Fruit fly (Drosophila melanogaster) whole organism, embryonic: ENCODE data around the gene term.

Experiments
- Adf1 ChIP-seq: fragments of 200-800 bp; sonication (Bioruptor generic); IDR thresholded peaks from 2 replicates; pipeline ENCODE4 v1.3.6; 2022; ENCODE audit warnings: missing biosample characterization, missing genetic modification characterization
- B-H2 ChIP-seq: fragments of 200-800 bp; sonication (Bioruptor generic); optimal IDR thresholded peaks from 2 replicates; lab custom pipeline; 2018; ENCODE audit warnings: missing biosample characterization, mild to moderate bottlenecking, missing genetic modification characterization
- C15 ChIP-seq: fragments of 200-800 bp; sonication (Bioruptor generic); IDR thresholded peaks from 3 replicates; pipeline ENCODE4 v1.3.6; 2022; ENCODE audit warnings: missing biosample characterization, missing genetic modification characterization
- CG10147 ChIP-seq: fragments of 200-800 bp; sonication (Bioruptor generic); optimal IDR thresholded peaks from 2 replicates; lab custom pipeline; 2019; ENCODE audit warnings: missing biosample characterization, mild to moderate bottlenecking, missing genetic modification characterization, moderate library complexity
- CG10267 ChIP-seq: fragments of 200-800 bp; sonication (Bioruptor generic); optimal IDR thresholded peaks from 2 replicates; lab custom pipeline; 2018; ENCODE audit warnings: missing biosample characterization, mild to moderate bottlenecking, missing genetic modification characterization, moderate library complexity
- CG11504 ChIP-seq: fragments of 200-800 bp; sonication (Bioruptor generic); optimal IDR thresholded peaks from 3 replicates; lab custom pipeline; 2019; ENCODE audit warnings: missing biosample characterization, mild to moderate bottlenecking, missing genetic modification characterization, moderate library complexity
- CG11695 ChIP-seq: fragments of 200-800 bp; sonication (Bioruptor generic); IDR thresholded peaks from 3 replicates; pipeline ENCODE4 v1.3.6; 2022; ENCODE audit warnings: missing biosample characterization, missing genetic modification characterization
- CG11696 ChIP-seq: fragments of 200-800 bp; sonication (Bioruptor generic); IDR thresholded peaks from 2 replicates; pipeline ENCODE4 v1.3.6; 2022; ENCODE audit warnings: missing biosample characterization, missing genetic modification characterization
- CG14050 ChIP-seq: fragments of 200-800 bp; sonication (Bioruptor generic); IDR thresholded peaks from 3 replicates; pipeline ENCODE4 v1.3.6; 2022; ENCODE audit warnings: missing biosample characterization, missing genetic modification characterization
- CG14965 ChIP-seq: fragments of 200-800 bp; sonication (Bioruptor generic); optimal IDR thresholded peaks from 2 replicates; lab custom pipeline; 2016; ENCODE audit warnings: missing biosample characterization, missing genetic modification characterization, borderline replicate concordance
- CG15514 ChIP-seq: fragments of 200-800 bp; sonication (Bioruptor generic); optimal IDR thresholded peaks from 3 replicates; lab custom pipeline; 2017; ENCODE audit warnings: missing biosample characterization, missing genetic modification characterization, mild to moderate bottlenecking, moderate library complexity, missing genetic modification reagents
- CG16813 ChIP-seq: fragments of 200-800 bp; sonication (Bioruptor generic); IDR thresholded peaks from 3 replicates; pipeline ENCODE4 v1.3.6; 2022; ENCODE audit warnings: missing biosample characterization, missing genetic modification characterization; ENCODE audit not compliant: partially characterized antibody
- CG1832 ChIP-seq: fragments of 200-800 bp; sonication (Bioruptor generic); optimal IDR thresholded peaks from 2 replicates; lab custom pipeline; 2017; ENCODE audit warnings: missing biosample characterization, mild to moderate bottlenecking, missing genetic modification characterization, inconsistent platforms
- CG18619 ChIP-seq: fragments of 200-800 bp; sonication (Bioruptor generic); optimal IDR thresholded peaks from 3 replicates; lab custom pipeline; 2017; ENCODE audit warnings: missing biosample characterization, mild to moderate bottlenecking, missing genetic modification characterization
- CG3065 ChIP-seq: fragments of 200-800 bp; sonication (Bioruptor generic); optimal IDR thresholded peaks from 2 replicates; lab custom pipeline; 2016; ENCODE audit warnings: missing biosample characterization, missing genetic modification characterization
- CG31365 ChIP-seq: fragments of 200-800 bp; sonication (Bioruptor generic); optimal IDR thresholded peaks from 2 replicates; lab custom pipeline; 2018; ENCODE audit warnings: missing biosample characterization, mild to moderate bottlenecking, missing genetic modification characterization
- CG3281 ChIP-seq: fragments of 200-800 bp; sonication (Bioruptor generic); optimal IDR thresholded peaks from 3 replicates; lab custom pipeline; 2017; ENCODE audit warnings: missing biosample characterization, mild to moderate bottlenecking, missing genetic modification characterization
- CG9727 ChIP-seq: fragments of 200-800 bp; sonication (Bioruptor generic); optimal IDR thresholded peaks from 3 replicates; lab custom pipeline; 2017; ENCODE audit warnings: missing biosample characterization, mild to moderate bottlenecking, missing genetic modification characterization
- CrebB ChIP-seq: fragments of 200-800 bp; sonication (Bioruptor generic); optimal IDR thresholded peaks from 3 replicates; lab custom pipeline; 2018; ENCODE audit warnings: missing biosample characterization, mild to moderate bottlenecking, missing genetic modification characterization
- Dip3 ChIP-seq: fragments of 200-800 bp; sonication (Bioruptor generic); optimal IDR thresholded peaks from 3 replicates; lab custom pipeline; 2016; ENCODE audit warnings: missing biosample characterization, missing genetic modification characterization
- Doc2 ChIP-seq: fragments of 200-800 bp; sonication (Bioruptor generic); IDR thresholded peaks from 2 replicates; pipeline ENCODE4 v1.3.6; 2022; ENCODE audit warnings: missing biosample characterization, missing genetic modification characterization
- MTF-1 ChIP-seq: fragments of 200-800 bp; sonication (Bioruptor generic); optimal IDR thresholded peaks from 2 replicates; lab custom pipeline; 2018; ENCODE audit warnings: missing biosample characterization, mild to moderate bottlenecking, missing genetic modification characterization, borderline replicate concordance
- Mad ChIP-seq: fragments of 200-800 bp; sonication (Bioruptor generic); optimal IDR thresholded peaks from 2 replicates; lab custom pipeline; 2016; ENCODE audit warnings: missing biosample characterization, missing genetic modification characterization
- Meics ChIP-seq: fragments of 200-800 bp; sonication (Bioruptor generic); optimal IDR thresholded peaks from 2 replicates; lab custom pipeline; 2017; ENCODE audit warnings: missing biosample characterization, mild to moderate bottlenecking, missing genetic modification characterization
- Nf-YB ChIP-seq: fragments of 200-800 bp; sonication (Bioruptor generic); optimal IDR thresholded peaks from 3 replicates; lab custom pipeline; 2019; ENCODE audit warnings: missing biosample characterization, mild to moderate bottlenecking, missing genetic modification characterization, moderate library complexity
- Ptx1 ChIP-seq: fragments of 200-800 bp; sonication (Bioruptor generic); IDR thresholded peaks from 2 replicates; pipeline ENCODE4 v1.3.6; 2022; ENCODE audit warnings: missing biosample characterization, missing genetic modification characterization
- Six4 ChIP-seq: fragments of 200-800 bp; sonication (Bioruptor generic); optimal IDR thresholded peaks from 2 replicates; lab custom pipeline; 2016; ENCODE audit warnings: missing biosample characterization, missing genetic modification characterization
- Sox102F ChIP-seq: fragments of 200-800 bp; sonication (Bioruptor generic); optimal IDR thresholded peaks from 2 replicates; lab custom pipeline; 2018; ENCODE audit warnings: missing biosample characterization, mild to moderate bottlenecking, missing genetic modification characterization, moderate library complexity
- Spps ChIP-seq: fragments of 200-800 bp; sonication (Bioruptor generic); optimal IDR thresholded peaks from 2 replicates; lab custom pipeline; 2018; ENCODE audit warnings: missing biosample characterization, mild to moderate bottlenecking, missing genetic modification characterization
- Ssrp ChIP-seq: fragments of 200-800 bp; sonication (Bioruptor generic); optimal IDR thresholded peaks from 2 replicates; lab custom pipeline; 2018; ENCODE audit warnings: missing biosample characterization, mild to moderate bottlenecking, missing genetic modification characterization, moderate library complexity
- amos ChIP-seq: fragments of 200-800 bp; sonication (Bioruptor generic); IDR thresholded peaks from 2 replicates; pipeline ENCODE4 v1.3.6; 2022; ENCODE audit warnings: missing biosample characterization, missing genetic modification characterization; ENCODE audit not compliant: partially characterized antibody
- aop ChIP-seq: fragments of 200-800 bp; sonication (Bioruptor generic); IDR thresholded peaks from 2 replicates; pipeline ENCODE4 v1.3.6; 2022; ENCODE audit warnings: missing biosample characterization, missing genetic modification characterization
- ato ChIP-seq: fragments of 200-800 bp; sonication (Bioruptor generic); IDR thresholded peaks from 2 replicates; pipeline ENCODE4 v1.3.6; 2022; ENCODE audit warnings: missing biosample characterization, missing genetic modification characterization; ENCODE audit not compliant: partially characterized antibody
- bigmax ChIP-seq: fragments of 200-800 bp; sonication (Bioruptor generic); optimal IDR thresholded peaks from 2 replicates; lab custom pipeline; 2018; ENCODE audit warnings: missing biosample characterization, mild to moderate bottlenecking, missing genetic modification characterization
- br ChIP-seq: fragments of >200 bp; optimal IDR thresholded peaks from 2 replicates; lab custom pipeline; 2017
- dmrt99B ChIP-seq: fragments of 200-800 bp; sonication (Bioruptor generic); optimal IDR thresholded peaks from 2 replicates; lab custom pipeline; 2018; ENCODE audit warnings: missing biosample characterization, mild to moderate bottlenecking, missing genetic modification characterization, moderate library complexity
- exex ChIP-seq: fragments of 200-800 bp; sonication (Bioruptor generic); optimal IDR thresholded peaks from 4 replicates; lab custom pipeline; 2018; ENCODE audit warnings: missing biosample characterization, mild to moderate bottlenecking, missing genetic modification characterization, moderate library complexity
- eyg ChIP-seq: fragments of 200-800 bp; sonication (Bioruptor generic); optimal IDR thresholded peaks from 3 replicates; lab custom pipeline; 2016; ENCODE audit warnings: missing biosample characterization, missing genetic modification characterization
- gce ChIP-seq: fragments of 200-800 bp; sonication (Bioruptor generic); IDR thresholded peaks from 3 replicates; pipeline ENCODE4 v1.3.6; 2022; ENCODE audit warnings: missing biosample characterization, missing genetic modification characterization
- gem ChIP-seq: fragments of 200-800 bp; sonication (Bioruptor generic); optimal IDR thresholded peaks from 2 replicates; lab custom pipeline; 2019; ENCODE audit warnings: missing biosample characterization, mild to moderate bottlenecking, missing genetic modification characterization, moderate library complexity
- ken ChIP-seq: fragments of 200-800 bp; sonication (Bioruptor generic); IDR thresholded peaks from 3 replicates; pipeline ENCODE4 v1.3.6; 2022; ENCODE audit warnings: missing biosample characterization, missing genetic modification characterization
- oc ChIP-seq: fragments of 200-800 bp; sonication (Bioruptor generic); optimal IDR thresholded peaks from 2 replicates; lab custom pipeline; 2018; ENCODE audit warnings: missing biosample characterization, mild to moderate bottlenecking, missing genetic modification characterization, moderate library complexity
- p53 ChIP-seq: fragments of 200-800 bp; sonication (Bioruptor generic); optimal IDR thresholded peaks from 2 replicates; lab custom pipeline; 2016; ENCODE audit warnings: missing biosample characterization, missing genetic modification characterization
- pita ChIP-seq: fragments of 200-800 bp; sonication (Bioruptor generic); optimal IDR thresholded peaks from 2 replicates; lab custom pipeline; 2017; ENCODE audit warnings: missing biosample characterization, mild to moderate bottlenecking, missing genetic modification characterization
- salm ChIP-seq: fragments of 200-800 bp; sonication (Bioruptor generic); optimal IDR thresholded peaks from 2 replicates; lab custom pipeline; 2018; ENCODE audit warnings: missing biosample characterization, mild to moderate bottlenecking, missing genetic modification characterization
- sr ChIP-seq: fragments of 200-800 bp; sonication (Bioruptor generic); IDR thresholded peaks from 3 replicates; pipeline ENCODE4 v1.3.6; 2022; ENCODE audit warnings: missing biosample characterization, missing genetic modification characterization
- stwl ChIP-seq: fragments of 200-800 bp; sonication (Bioruptor generic); optimal IDR thresholded peaks from 3 replicates; lab custom pipeline; 2018; ENCODE audit warnings: missing biosample characterization, mild to moderate bottlenecking, missing genetic modification characterization, moderate library complexity
- toy ChIP-seq: fragments of 200-800 bp; sonication (Bioruptor generic); IDR thresholded peaks from 2 replicates; pipeline ENCODE4 v1.3.6; 2022; ENCODE audit warnings: missing biosample characterization, missing genetic modification characterization
- trem ChIP-seq: fragments of 200-800 bp; optimal IDR thresholded peaks from 3 replicates; lab custom pipeline; 2019; ENCODE audit warnings: missing biosample characterization, mild to moderate bottlenecking, missing genetic modification characterization, moderate library complexity
- zf30C ChIP-seq: fragments of 200-800 bp; sonication (Bioruptor generic); optimal IDR thresholded peaks from 3 replicates; lab custom pipeline; 2018; ENCODE audit warnings: missing biosample characterization, mild to moderate bottlenecking, missing genetic modification characterization

Gene term

DNA sequence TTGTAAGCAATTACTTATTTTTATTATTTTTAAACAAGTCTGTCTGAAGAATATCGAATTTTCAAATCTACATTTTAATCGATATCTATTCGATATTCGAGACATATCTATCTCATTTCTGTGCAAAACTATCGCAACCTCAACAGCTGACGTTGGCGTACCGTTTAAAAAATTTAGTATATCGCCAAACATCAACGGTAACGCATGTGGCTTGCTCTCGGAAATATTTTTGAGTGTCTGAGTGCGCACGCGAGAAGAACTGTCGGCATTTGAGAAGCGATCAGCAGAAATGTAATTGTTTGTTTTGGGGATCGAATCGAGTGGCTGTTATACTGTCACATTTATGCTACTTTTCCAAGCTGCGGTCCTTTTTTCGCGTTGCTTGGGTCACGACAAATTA, 32.2 kb upstream of the term start, which contains the start of gene MYPT-75D (continued):
- TF ChIP-seq CG11504 (tag; lab: Kevin White, UChicago) (peak; percentile 44), toy (GFP tag; lab: Robert Waterston, UW) (0 out of 2 replicates have a peak, but pooled peaks have one; percentile 10), amos (GFP tag; lab: Robert Waterston, UW) (peak; percentile 96), MTF-1 (GFP tag; lab: Kevin White, UChicago) (peak; percentile 30), Meics (GFP tag; lab: Kevin White, UChicago) (peak; percentile 47), CG15514 (peak; percentile 7), CG3281 (GFP tag; lab: Kevin White, UChicago) (peak; percentile 8), CrebB (tag; lab: Kevin White, UChicago) (peak; percentile 46), CG11696 (0 out of 2 replicates have a peak, but pooled peaks have one; percentile 17), salm (peak; percentile 5), CG9727 (GFP tag; lab: Kevin White, UChicago) (no peak)
- TF ChIP-seq, all 482 proteins: peak for 210

DNA sequence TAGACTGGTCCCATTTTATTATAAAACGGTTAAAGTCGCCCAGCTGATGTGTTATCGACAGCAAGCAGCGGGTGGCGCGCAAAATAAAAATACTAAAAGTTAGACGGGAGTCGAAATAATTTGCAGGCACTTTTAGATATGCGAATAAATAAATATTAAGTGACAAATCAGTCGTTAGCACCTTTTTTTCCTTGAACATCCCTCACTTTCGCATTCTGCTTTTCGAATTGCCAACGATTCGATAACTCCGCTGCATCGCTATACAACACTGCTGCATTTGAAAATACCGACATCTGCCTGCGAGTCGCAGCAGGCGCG, 28.8 kb upstream of the term start, which contains the start of gene bora:
Gene bora, plus strand, starts transcription at position 271 of the 318 bp plus-strand sequence.
- TF ChIP-seq CG9727 (GFP tag; lab: Kevin White, UChicago) (no peak), CG31365 (tag; lab: Kevin White, UChicago) (no peak), oc (tag; lab: Kevin White, UChicago) (no peak), sr (GFP tag; lab: Robert Waterston, UW) (no peak), CG1832 (GFP tag; lab: Kevin White, UChicago) (no peak), pita (GFP tag; lab: Kevin White, UChicago) (no peak), Dip3 (GFP tag; lab: Kevin White, UChicago) (no peak), p53 (GFP tag; lab: Kevin White, UChicago) (no peak), br (lab: Kevin White, UChicago) (no peak), Sox102F (GFP tag; lab: Kevin White, UChicago) (no peak), CG18619 (no peak), trem (peak; percentile 17), gem (tag; lab: Kevin White, UChicago) (no peak), stwl (tag; lab: Kevin White, UChicago) (peak; percentile 47), Doc2 (GFP tag; lab: Robert Waterston, UW) (no peak), CG16813 (GFP tag; lab: Robert Waterston, UW) (peak; percentile 24; the same call in 1 of the 3 replicates), B-H2 (GFP tag; lab: Kevin White, UChicago) (no peak), bigmax (GFP tag; lab: Kevin White, UChicago) (no peak), dmrt99B (no peak), Six4 (GFP tag; lab: Kevin White, UChicago) (no peak), Spps (tag; lab: Kevin White, UChicago) (no peak), CG11695 (GFP tag; lab: Robert Waterston, UW) (no peak), CG10147 (no peak), eyg (GFP tag; lab: Kevin White, UChicago) (no peak), Ssrp (tag; lab: Kevin White, UChicago) (no peak), CG14965 (GFP tag; lab: Kevin White, UChicago) (no peak), Ptx1 (GFP tag; lab: Robert Waterston, UW) (no peak), CG14050 (GFP tag; lab: Robert Waterston, UW) (no peak), ato (GFP tag; lab: Robert Waterston, UW) (no peak), C15 (GFP tag; lab: Robert Waterston, UW) (no peak), gce (no peak), CG10267 (peak; percentile 88), zf30C (GFP tag; lab: Kevin White, UChicago) (no peak), Adf1 (GFP tag; lab: Robert Waterston, UW) (no peak), exex (tag; lab: Kevin White, UChicago) (no peak), Nf-YB (GFP tag; lab: Kevin White, UChicago) (no peak), aop (GFP tag; lab: Robert Waterston, UW) (no peak), ken (GFP tag; lab: Robert Waterston, UW) (no peak), Mad (GFP tag; lab: Kevin White, UChicago) (no peak), CG3065 (no peak), CG3281 (GFP tag; lab: Kevin White, UChicago) (no peak)
